Fruit fly (Drosophila melanogaster) whole organism, adult: ENCODE data around the gene CG4658.

Source experiments
- CG11617 ChIP-seq: fragments of 200-800 bp; sonication (Bioruptor generic); optimal IDR thresholded peaks from 2 replicates; lab custom pipeline; 2017; ENCODE audit warnings: mild to moderate bottlenecking, missing biosample characterization, missing genetic modification reagents, missing genetic modification characterization
- CG12768 ChIP-seq: fragments of 200-800 bp; sonication (Bioruptor generic); optimal IDR thresholded peaks from 2 replicates; lab custom pipeline; 2017; ENCODE audit warnings: missing biosample characterization, missing genetic modification characterization, mild to moderate bottlenecking, moderate library complexity, missing genetic modification reagents
- CG14711 ChIP-seq: fragments of 200-800 bp; sonication (Bioruptor generic); optimal IDR thresholded peaks from 2 replicates; lab custom pipeline; 2018; ENCODE audit warnings: missing biosample characterization, mild to moderate bottlenecking, missing genetic modification characterization, moderate library complexity
- CG7045 ChIP-seq: fragments of 200-800 bp; sonication (Bioruptor generic); optimal IDR thresholded peaks from 2 replicates; lab custom pipeline; 2017; ENCODE audit warnings: missing biosample characterization, mild to moderate bottlenecking, missing genetic modification characterization
- kay ChIP-seq: fragments of 200-800 bp; sonication (Bioruptor generic); peaks from one replicate; lab custom pipeline; 2016; ENCODE audit warnings: missing biosample characterization, missing genetic modification characterization, borderline replicate concordance
- tj ChIP-seq: fragments of 200-800 bp; sonication (Bioruptor generic); optimal IDR thresholded peaks from 3 replicates; lab custom pipeline; 2017; ENCODE audit warnings: missing biosample characterization, mild to moderate bottlenecking, missing genetic modification characterization, moderate library complexity
- toe ChIP-seq: fragments of 200-800 bp; sonication (Bioruptor generic); optimal IDR thresholded peaks from 2 replicates; lab custom pipeline; 2016; ENCODE audit warnings: missing biosample characterization, missing genetic modification characterization

DNA sequence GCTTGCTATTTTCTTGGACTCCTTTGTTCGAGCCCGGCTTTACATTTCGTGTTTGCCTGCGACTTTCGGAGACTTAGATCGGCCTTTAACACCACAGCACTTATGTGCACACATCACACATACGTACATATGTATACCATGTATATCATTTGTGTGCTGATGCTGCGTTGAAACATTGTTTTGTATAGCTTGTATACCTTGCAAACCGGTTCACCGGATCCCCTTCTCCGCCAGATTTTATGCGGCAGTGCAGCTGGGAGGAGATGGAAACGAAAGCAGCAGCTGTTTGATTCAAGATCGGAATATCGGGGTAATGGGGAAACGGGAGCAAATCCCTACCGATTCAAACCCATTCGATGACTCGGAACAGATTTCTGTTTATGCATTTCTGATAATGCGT is 10.9 kb upstream of the CG4658 start:
- TF ChIP-seq CG14711 (tag; lab: Kevin White, UChicago) (no peak), CG12768 (GFP tag; lab: Kevin White, UChicago) (no peak), tj (GFP tag; lab: Kevin White, UChicago) (no peak), kay (GFP tag; lab: Kevin White, UChicago) (no peak), toe (GFP tag; lab: Kevin White, UChicago) (no peak), CG11617 (no peak), CG7045 (GFP tag; lab: Kevin White, UChicago) (no peak)
